Fruit fly (Drosophila melanogaster): ENCODE measurements around the gene CG17991.

CG17991 gene

dm6 chr3R:27274533-27275447, 33.7 kb downstream of the CG17991 start, which contains the start of gene CG5938 (continued):
- TF ChIP-seq HHEX (GFP tag; optimal IDR thresholded peaks at IDR 0.05) (peak; percentile 0), CTCF (GFP tag; optimal IDR thresholded peaks at IDR 0.05) (peak; percentile 69), unc-4 (GFP tag; IDR thresholded peaks at IDR 0.05; ENCODE audit: partially characterized antibody) (peak; percentile 15; the same call in 1 of the 2 replicates), ci (GFP tag; IDR thresholded peaks at IDR 0.05) (0 out of 3 replicates have a peak, but pooled peaks have one; percentile 15)

dm6 chr3R:27279478-27279877, 38.4 kb downstream of the CG17991 start:
- TF ChIP-seq pros (GFP tag; optimal IDR thresholded peaks at IDR 0.05) (no peak), CG1233 (GFP tag; optimal IDR thresholded peaks at IDR 0.05) (no peak), ewg (GFP tag; optimal IDR thresholded peaks at IDR 0.05) (peak; percentile 62), onecut (GFP tag; IDR thresholded peaks at IDR 0.05) (no peak), CG6854 (GFP tag; optimal IDR thresholded peaks at IDR 0.05) (no peak), CG8478 (optimal IDR thresholded peaks at IDR 0.05) (peak; percentile 44), CG18011 (GFP tag; optimal IDR thresholded peaks at IDR 0.05) (no peak), shn (GFP tag; optimal IDR thresholded peaks at IDR 0.05) (no peak), NfI (GFP tag; optimal IDR thresholded peaks at IDR 0.05) (no peak), bigmax (GFP tag; optimal IDR thresholded peaks at IDR 0.05) (no peak), CG9215 (GFP tag; IDR thresholded peaks at IDR 0.05) (no peak), CG7839 (tag; optimal IDR thresholded peaks at IDR 0.05) (no peak), zfh1 (GFP tag; IDR thresholded peaks at IDR 0.05) (0 out of 3 replicates have a peak, but pooled peaks have one; percentile 15), otp (GFP tag; IDR thresholded peaks at IDR 0.05) (no peak), Myb (GFP tag; optimal IDR thresholded peaks at IDR 0.05) (no peak), CkIIα-i1 (GFP tag; IDR thresholded peaks at IDR 0.05) (no peak), stc (GFP tag; IDR thresholded peaks at IDR 0.05) (no peak), Med (GFP tag) (peak; percentile 67), Ets65A (GFP tag) (peak; percentile 75), CG6813 (GFP tag; optimal IDR thresholded peaks at IDR 0.05) (no peak), CG7357 (GFP tag; IDR thresholded peaks at IDR 0.05) (no peak), Elba2 (GFP tag; optimal IDR thresholded peaks at IDR 0.05) (no peak), org-1 (GFP tag; optimal IDR thresholded peaks at IDR 0.05) (no peak), Rx (GFP tag; IDR thresholded peaks at IDR 0.05) (no peak), CG16863 (GFP tag; optimal IDR thresholded peaks at IDR 0.05) (no peak), amos (GFP tag; IDR thresholded peaks at IDR 0.05; ENCODE audit: partially characterized antibody) (no peak), CG1603 (tag; optimal IDR thresholded peaks at IDR 0.05) (no peak), Dll (GFP tag; IDR thresholded peaks at IDR 0.05; ENCODE audit: partially characterized antibody) (no peak), Bgb (GFP tag; IDR thresholded peaks at IDR 0.05; ENCODE audit: partially characterized antibody) (0 out of 2 replicates have a peak, but pooled peaks have one; percentile 10), E2f1 (GFP tag; IDR thresholded peaks at IDR 0.05) (0 out of 2 replicates have a peak, but pooled peaks have one; percentile 17), Scr (GFP tag; IDR thresholded peaks at IDR 0.05; ENCODE audit: partially characterized antibody) (0 out of 2 replicates have a peak, but pooled peaks have one; percentile 24), unpg (GFP tag; optimal IDR thresholded peaks at IDR 0.05) (no peak), Deaf1 (tag; optimal IDR thresholded peaks at IDR 0.05) (peak; percentile 80), Jarid2 (GFP tag; optimal IDR thresholded peaks at IDR 0.05) (no peak), ATbp (GFP tag; optimal IDR thresholded peaks at IDR 0.05) (no peak), zen (tag; optimal IDR thresholded peaks at IDR 0.05) (no peak), CG14014 (GFP tag; IDR thresholded peaks at IDR 0.05) (no peak), CG42726 (GFP tag; IDR thresholded peaks at IDR 0.05; ENCODE audit: partially characterized antibody) (no peak), CG32772 (GFP tag; IDR thresholded peaks at IDR 0.05) (no peak), CG9797 (GFP tag; optimal IDR thresholded peaks at IDR 0.05) (no peak), ara (GFP tag; IDR thresholded peaks at IDR 0.05) (no peak), pan (optimal IDR thresholded peaks at IDR 0.05) (no peak), pan (GFP tag; optimal IDR thresholded peaks at IDR 0.05 in 1 of 2, IDR thresholded peaks at IDR 0.05 in 1 of 2) (no peak)
